Worm (Caenorhabditis elegans) whole organism, L4/young adult: Measurements from ENCODE around the gene tmed-13.

Source experiments
- W03F9.2 ChIP-seq: fragments of 150-350 bp; optimal IDR thresholded peaks from 2 replicates; lab custom pipeline; 2014; ENCODE audit warnings: missing biosample characterization, missing genetic modification characterization
- dao-5 ChIP-seq: sonication (generic microtip); optimal IDR thresholded peaks from 2 replicates; lab custom pipeline; 2016; ENCODE audit warnings: missing genotype, missing genetic modification characterization, moderate library complexity, missing compliant biosample characterization
- him-1 ChIP-seq: sonication (generic microtip); optimal IDR thresholded peaks from 2 replicates; lab custom pipeline; 2016; ENCODE audit warnings: missing genotype, missing genetic modification reagents, missing genetic modification characterization, missing compliant biosample characterization

DNA sequence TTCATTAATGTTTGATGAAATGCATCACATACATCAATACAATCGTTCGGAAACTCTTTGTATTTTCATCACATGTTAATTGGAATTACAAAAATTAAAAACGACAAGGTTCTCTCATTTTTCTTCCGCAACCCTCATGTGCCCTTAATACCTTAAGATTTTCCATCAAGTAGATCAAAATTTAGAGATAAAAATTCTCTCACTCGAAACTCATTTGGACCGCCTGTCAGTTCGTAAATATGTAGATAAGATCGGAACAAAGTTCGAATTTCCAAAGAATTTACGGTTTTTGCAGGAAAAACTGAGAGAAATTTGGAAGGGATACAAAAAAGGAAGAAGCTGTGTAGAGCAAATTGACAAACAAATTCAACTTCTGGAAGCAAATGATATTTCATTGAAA, 24.9 kb upstream of the tmed-13 start:
- TF ChIP-seq him-1 (no peak), W03F9.2 (tag; lab: Kevin White, UChicago) (no peak), dao-5 (tag; lab: Kevin White, UChicago) (no peak)
